Fruit fly (Drosophila melanogaster): Measurements from ENCODE around the gene CG34428.

DNA sequence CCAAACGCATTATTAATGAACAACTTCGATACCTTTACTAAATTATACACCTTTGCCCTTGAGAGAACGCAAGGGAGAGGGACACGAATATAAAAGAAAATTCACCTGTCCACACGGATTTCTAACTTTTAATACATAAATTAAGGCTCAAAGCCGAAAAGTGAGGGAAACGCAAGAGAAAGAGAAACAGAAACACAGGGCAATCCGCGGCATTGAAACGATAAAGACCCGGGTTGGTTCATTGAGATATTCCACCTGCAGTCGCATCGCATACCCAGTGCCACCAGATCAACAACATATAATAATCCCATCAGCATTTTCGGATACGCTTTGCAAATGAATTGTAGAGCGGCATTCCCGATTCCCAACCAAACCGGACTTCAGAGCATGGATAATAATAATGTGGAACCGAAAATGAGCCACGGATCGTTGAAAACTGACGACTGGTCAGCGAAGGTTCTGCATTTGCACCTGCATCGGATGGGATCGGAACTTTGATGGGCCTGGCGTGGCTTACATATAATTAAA is 10.8 kb upstream of the CG34428 start:
- no peak for TF ChIP-seq EcR (GFP tag; optimal IDR thresholded peaks at IDR 0.05)
- no peak for TF ChIP-seq fd96Ca (GFP tag; IDR thresholded peaks at IDR 0.05)
- no peak for TF ChIP-seq Snoo (tag; optimal IDR thresholded peaks at IDR 0.05)
- no peak for TF ChIP-seq rn (GFP tag; IDR thresholded peaks at IDR 0.05)
- no peak for TF ChIP-seq CG15710 (tag; optimal IDR thresholded peaks at IDR 0.05)
- no peak for TF ChIP-seq CG14655 (GFP tag; optimal IDR thresholded peaks at IDR 0.05)
- TF ChIP-seq CG34367 (tag; optimal IDR thresholded peaks at IDR 0.05): no peak

Data from whole organism, pupa.